Worm (Caenorhabditis elegans) whole organism, midembryonic: ENCODE data around the gene npp-21.

ENCODE experiments used
- T22C8.4 ChIP-seq: fragments of 200-800 bp; sonication (Bioruptor generic); IDR thresholded peaks from 2 replicates; pipeline ENCODE4 v1.3.6; 2022; ENCODE audit warnings: missing genetic modification characterization, missing compliant biosample characterization
- cog-1 ChIP-seq: sonication (generic microtip); optimal IDR thresholded peaks from 2 replicates; lab custom pipeline; 2016; ENCODE audit warnings: missing genetic modification characterization, missing compliant biosample characterization
- flt-1 ChIP-seq: fragments of 200-800 bp; sonication (Bioruptor generic); IDR thresholded peaks from 2 replicates; pipeline ENCODE4 v1.3.6; 2022; ENCODE audit warnings: missing genetic modification characterization, missing compliant biosample characterization
- klf-2 ChIP-seq: fragments of 200-800 bp; sonication (Bioruptor generic); conservative IDR thresholded peaks from 2 replicates; pipeline ENCODE4 v1.3.6; 2022; ENCODE audit warnings: missing genetic modification reagents, missing genetic modification characterization, missing compliant biosample characterization
- med-1 ChIP-seq: sonication (generic microtip); optimal IDR thresholded peaks from 2 replicates; lab custom pipeline; 2017; ENCODE audit warnings: missing genetic modification characterization, mild to moderate bottlenecking, missing compliant biosample characterization, antibody characterized with exemption, missing genetic modification reagents; ENCODE audit not compliant: insufficient read depth
- ref-1 ChIP-seq: fragments of 200-800 bp; sonication (Bioruptor generic); conservative IDR thresholded peaks from 2 replicates; pipeline ENCODE4 v1.3.6; 2022; ENCODE audit warnings: missing genetic modification reagents, missing genetic modification characterization, missing compliant biosample characterization
- tab-1 ChIP-seq: fragments of 200-800 bp; sonication (Bioruptor generic); IDR thresholded peaks from 2 replicates; pipeline ENCODE4 v1.3.6; 2022; ENCODE audit warnings: missing genetic modification characterization, missing compliant biosample characterization
- ztf-23 ChIP-seq: fragments of 200-800 bp; sonication (Bioruptor generic); IDR thresholded peaks from 2 replicates; pipeline ENCODE4 v1.3.6; 2022; ENCODE audit warnings: missing genetic modification reagents, missing genetic modification characterization, missing compliant biosample characterization
- ztf-29 ChIP-seq: fragments of 200-800 bp; sonication (Bioruptor generic); IDR thresholded peaks from 2 replicates; pipeline ENCODE4 v1.3.6; 2022; ENCODE audit warnings: missing genetic modification reagents, missing genetic modification characterization, missing compliant biosample characterization

npp-21 gene

ce11 chrII:7599357-7599756 is at the start of gene npp-21:
Gene npp-21, plus strand, starts transcription at chrII:7599657.
- TF ChIP-seq ztf-23 = no peak
- TF ChIP-seq cog-1 (tag; lab: Kevin White, UChicago) = no peak
- no peak for TF ChIP-seq ztf-29 (GFP tag; lab: Robert Waterston, UW)
- TF ChIP-seq med-1 (GFP tag; lab: Kevin White, UChicago) = no peak
- no peak for TF ChIP-seq T22C8.4 (GFP tag; lab: Robert Waterston, UW)
- no peak for TF ChIP-seq flt-1 (GFP tag; lab: Robert Waterston, UW)
- TF ChIP-seq klf-2 (GFP tag; lab: Robert Waterston, UW) = no peak
- TF ChIP-seq tab-1 (GFP tag; lab: Robert Waterston, UW) = no peak
- TF ChIP-seq ref-1 (GFP tag; lab: Robert Waterston, UW) = no peak

ce11 chrII:7553806-7554205 is 45.7 kb upstream of the npp-21 start, which contains the start of gene ZK1290.10:
Gene ZK1290.10, minus strand, starts transcription at chrII:7553906.
- TF ChIP-seq flt-1 (GFP tag; lab: Robert Waterston, UW) (no peak), cog-1 (tag; lab: Kevin White, UChicago) (no peak), ztf-29 (GFP tag; lab: Robert Waterston, UW) (no peak), tab-1 (GFP tag; lab: Robert Waterston, UW) (no peak), med-1 (GFP tag; lab: Kevin White, UChicago) (no peak), ztf-23 (no peak), ref-1 (GFP tag; lab: Robert Waterston, UW) (no peak), T22C8.4 (GFP tag; lab: Robert Waterston, UW) (no peak), klf-2 (GFP tag; lab: Robert Waterston, UW) (no peak)

- TF ChIP-seq flt-1 (GFP tag; lab: Robert Waterston, UW) (no peak), cog-1 (tag; lab: Kevin White, UChicago) (no peak), T22C8.4 (GFP tag; lab: Robert Waterston, UW) (no peak), ztf-23 (no peak), tab-1 (GFP tag; lab: Robert Waterston, UW) (no peak), ztf-29 (GFP tag; lab: Robert Waterston, UW) (no peak), klf-2 (GFP tag; lab: Robert Waterston, UW) (no peak), med-1 (GFP tag; lab: Kevin White, UChicago) (no peak), ref-1 (GFP tag; lab: Robert Waterston, UW) (no peak)
These were observed 44.7 kb upstream of the npp-21 start for ce11 chrII:7554716-7555247.

- no peak for TF ChIP-seq ref-1 (GFP tag; lab: Robert Waterston, UW)
- TF ChIP-seq ztf-29 (GFP tag; lab: Robert Waterston, UW) = no peak
- TF ChIP-seq ztf-23 = no peak
- TF ChIP-seq flt-1 (GFP tag; lab: Robert Waterston, UW) = no peak
- no peak for TF ChIP-seq klf-2 (GFP tag; lab: Robert Waterston, UW)
- TF ChIP-seq med-1 (GFP tag; lab: Kevin White, UChicago) = no peak
- TF ChIP-seq T22C8.4 (GFP tag; lab: Robert Waterston, UW) = no peak
- TF ChIP-seq tab-1 (GFP tag; lab: Robert Waterston, UW) = no peak
These were observed 44.0 kb upstream of the npp-21 start, which contains the start of gene ZK1290.14 for ce11 chrII:7555454-7555853. Gene ZK1290.14, minus strand, starts transcription at chrII:7555592.

ce11 chrII:7557981-7558380 is 41.5 kb upstream of the npp-21 start:
- TF ChIP-seq flt-1 (GFP tag; lab: Robert Waterston, UW) (no peak), ref-1 (GFP tag; lab: Robert Waterston, UW) (no peak), ztf-23 (no peak), klf-2 (GFP tag; lab: Robert Waterston, UW) (no peak), tab-1 (GFP tag; lab: Robert Waterston, UW) (no peak)

ce11 chrII:7558864-7559263 is 40.6 kb upstream of the npp-21 start:
- no peak for TF ChIP-seq ztf-29 (GFP tag; lab: Robert Waterston, UW)
- TF ChIP-seq cog-1 (tag; lab: Kevin White, UChicago) = no peak
- no peak for TF ChIP-seq ref-1 (GFP tag; lab: Robert Waterston, UW)
- TF ChIP-seq flt-1 (GFP tag; lab: Robert Waterston, UW) = no peak
- no peak for TF ChIP-seq ztf-23
- no peak for TF ChIP-seq klf-2 (GFP tag; lab: Robert Waterston, UW)
- no peak for TF ChIP-seq T22C8.4 (GFP tag; lab: Robert Waterston, UW)
- TF ChIP-seq tab-1 (GFP tag; lab: Robert Waterston, UW) = no peak
- TF ChIP-seq med-1 (GFP tag; lab: Kevin White, UChicago) = no peak

ce11 chrII:7560844-7561243 is 38.6 kb upstream of the npp-21 start:
- TF ChIP-seq ztf-29 (GFP tag; lab: Robert Waterston, UW) (no peak), klf-2 (GFP tag; lab: Robert Waterston, UW) (no peak)

ce11 chrII:7561494-7561893 is 38.0 kb upstream of the npp-21 start, which contains the start of the genes ZK1290.11 and ZK1290.1:
Gene ZK1290.11, minus strand, starts transcription at chrII:7561594.
Gene ZK1290.1, plus strand, starts transcription at chrII:7561764.
- TF ChIP-seq klf-2 (GFP tag; lab: Robert Waterston, UW) (no peak), cog-1 (tag; lab: Kevin White, UChicago) (no peak), med-1 (GFP tag; lab: Kevin White, UChicago) (no peak), ztf-29 (GFP tag; lab: Robert Waterston, UW) (no peak), tab-1 (GFP tag; lab: Robert Waterston, UW) (no peak), ref-1 (GFP tag; lab: Robert Waterston, UW) (no peak), flt-1 (GFP tag; lab: Robert Waterston, UW) (no peak), ztf-23 (no peak), T22C8.4 (GFP tag; lab: Robert Waterston, UW) (no peak)

ce11 chrII:7562616-7563015 is 36.8 kb upstream of the npp-21 start:
- TF ChIP-seq ztf-29 (GFP tag; lab: Robert Waterston, UW) (no peak), ref-1 (GFP tag; lab: Robert Waterston, UW) (no peak), tab-1 (GFP tag; lab: Robert Waterston, UW) (no peak), cog-1 (tag; lab: Kevin White, UChicago) (no peak)
